Fruit fly (Drosophila melanogaster) whole organism, wandering third instar larva: ENCODE results near the gene CG17855.

ENCODE experiments used
- Abd-B ChIP-seq: fragments of >200 bp; optimal IDR thresholded peaks from 2 replicates; lab custom pipeline; 2017; ENCODE audit warnings: missing biosample characterization, missing genetic modification characterization
- CG32264 ChIP-seq: fragments of 200-800 bp; sonication (Bioruptor generic); optimal IDR thresholded peaks from 2 replicates; lab custom pipeline; 2016; ENCODE audit warnings: missing biosample characterization, missing genetic modification characterization
- CG9705 ChIP-seq: fragments of 200-800 bp; sonication (Bioruptor generic); optimal IDR thresholded peaks from 2 replicates; lab custom pipeline; 2018; ENCODE audit warnings: missing biosample characterization, mild to moderate bottlenecking, missing genetic modification characterization
- CrebA ChIP-seq: fragments of 200-800 bp; sonication (Bioruptor generic); optimal IDR thresholded peaks from 2 replicates; lab custom pipeline; 2016; ENCODE audit warnings: missing biosample characterization, mild to moderate bottlenecking, missing genetic modification characterization, borderline replicate concordance
- Dif ChIP-seq: fragments of 200-275, 200-300 bp; sonication (Bioruptor generic); optimal IDR thresholded peaks from 2 replicates; lab custom pipeline; 2018; ENCODE audit warnings: missing biosample characterization, missing genetic modification characterization; ENCODE audit not compliant: partially characterized antibody
- GATAd ChIP-seq: sonication (Bioruptor generic); optimal IDR thresholded peaks from 2 replicates; lab custom pipeline; 2016; ENCODE audit warnings: missing biosample characterization, missing genetic modification characterization
- Hr78 ChIP-seq: fragments of >200 bp; optimal IDR thresholded peaks from 2 replicates; lab custom pipeline; 2017; ENCODE audit warnings: missing biosample characterization, missing genetic modification characterization
- Hr83 ChIP-seq: fragments of 200-300 bp; sonication (Bioruptor generic); optimal IDR thresholded peaks from 2 replicates; lab custom pipeline; 2016; ENCODE audit warnings: missing biosample characterization, mild to moderate bottlenecking, missing genetic modification characterization, moderate library complexity; ENCODE audit not compliant: poor library complexity, severe bottlenecking
- Jra ChIP-seq: sonication (Bioruptor generic); optimal IDR thresholded peaks from 2 replicates; lab custom pipeline; 2016; ENCODE audit warnings: missing biosample characterization, missing genetic modification characterization
- Mio ChIP-seq: sonication (Bioruptor generic); optimal IDR thresholded peaks from 2 replicates; lab custom pipeline; 2016; ENCODE audit warnings: missing biosample characterization, missing genetic modification characterization
- Myc ChIP-seq: fragments of >200 bp; optimal IDR thresholded peaks from 2 replicates; lab custom pipeline; 2017
- N ChIP-seq: fragments of >200 bp; optimal IDR thresholded peaks from 2 replicates; lab custom pipeline; 2018; ENCODE audit warnings: missing biosample characterization, missing external identifiers, missing genetic modification characterization
- OdsH ChIP-seq: fragments of 200-800 bp; sonication (Bioruptor generic); optimal IDR thresholded peaks from 2 replicates; lab custom pipeline; 2016; ENCODE audit warnings: missing biosample characterization, mild to moderate bottlenecking, missing genetic modification characterization
- Rel ChIP-seq, 2 experiments: fragments of 200-800 bp; sonication (Bioruptor generic) in 1 of 2; optimal IDR thresholded peaks; 2 replicates in 1 of 2; 3 replicates in 1 of 2; lab custom pipeline; 2016 to 2019; ENCODE audit warnings: mild to moderate bottlenecking in 2 of 2, missing biosample characterization in 2 of 2, missing genetic modification characterization in 2 of 2, moderate library complexity in 1 of 2
- Sp1 ChIP-seq: fragments of 200-800 bp; sonication (Bioruptor generic); optimal IDR thresholded peaks from 3 replicates; lab custom pipeline; 2019; ENCODE audit warnings: missing biosample characterization, mild to moderate bottlenecking, missing genetic modification characterization, moderate library complexity
- Vsx2 ChIP-seq: fragments of 200-300, 225-300 bp; sonication (Bioruptor generic); optimal IDR thresholded peaks from 2 replicates; lab custom pipeline; 2018; ENCODE audit warnings: missing biosample characterization, missing genetic modification characterization; ENCODE audit not compliant: partially characterized antibody
- br ChIP-seq: fragments of 200-800 bp; sonication (Bioruptor generic); optimal IDR thresholded peaks from 2 replicates; lab custom pipeline; 2016; ENCODE audit warnings: missing biosample characterization, missing genetic modification characterization
- brk ChIP-seq: fragments of 200-800 bp; sonication (Bioruptor generic); optimal IDR thresholded peaks from 2 replicates; lab custom pipeline; 2016; ENCODE audit warnings: missing biosample characterization, mild to moderate bottlenecking, missing genetic modification characterization
- dl ChIP-seq, 2 experiments: fragments of 175-275, 200-275 bp in 1 of 2; fragments of 200-275 bp in 1 of 2; sonication (Bioruptor generic); optimal IDR thresholded peaks; lab custom pipeline; 2018; ENCODE audit warnings: mild to moderate bottlenecking in 2 of 2, missing biosample characterization in 2 of 2, missing genetic modification characterization in 2 of 2, moderate library complexity in 2 of 2; ENCODE audit not compliant: partially characterized antibody in 2 of 2, insufficient read depth in 1 of 2
- dmrt93B ChIP-seq: fragments of 200-800 bp; sonication (Bioruptor generic); optimal IDR thresholded peaks from 2 replicates; lab custom pipeline; 2018; ENCODE audit warnings: missing biosample characterization, mild to moderate bottlenecking, missing genetic modification characterization
- dsf ChIP-seq: sonication (Bioruptor generic); optimal IDR thresholded peaks from 2 replicates; lab custom pipeline; 2016; ENCODE audit warnings: missing biosample characterization, missing genetic modification characterization, borderline replicate concordance
- foxo ChIP-seq, 2 experiments: fragments of 200-800 bp; sonication (Bioruptor generic); optimal IDR thresholded peaks; 2 replicates in 1 of 2; 3 replicates in 1 of 2; lab custom pipeline; 2016 to 2017; ENCODE audit warnings: missing biosample characterization in 2 of 2, missing genetic modification characterization in 2 of 2
- psq ChIP-seq: fragments of 200-800 bp; sonication (Bioruptor generic); optimal IDR thresholded peaks from 3 replicates; lab custom pipeline; 2017; ENCODE audit warnings: missing biosample characterization, mild to moderate bottlenecking, missing genetic modification characterization, moderate library complexity
- rgr ChIP-seq: fragments of 200-800 bp; sonication (Bioruptor generic); optimal IDR thresholded peaks from 3 replicates; lab custom pipeline; 2016; ENCODE audit warnings: missing biosample characterization, mild to moderate bottlenecking, missing genetic modification characterization
- sage ChIP-seq: fragments of 200-800 bp; sonication (Bioruptor generic); optimal IDR thresholded peaks from 2 replicates; lab custom pipeline; 2016; ENCODE audit warnings: missing biosample characterization, mild to moderate bottlenecking, missing genetic modification characterization
- sv ChIP-seq: fragments of 200-800 bp; sonication (Bioruptor generic); optimal IDR thresholded peaks from 3 replicates; lab custom pipeline; 2016; ENCODE audit warnings: missing biosample characterization, missing genetic modification characterization
- tai ChIP-seq: sonication (Bioruptor generic); optimal IDR thresholded peaks from 2 replicates; lab custom pipeline; 2016; ENCODE audit warnings: missing biosample characterization, missing genetic modification characterization
- usp ChIP-seq: fragments of >200 bp; optimal IDR thresholded peaks from 2 replicates; lab custom pipeline; 2017; ENCODE audit warnings: missing biosample characterization, missing genetic modification characterization
- woc ChIP-seq: sonication (Bioruptor generic); optimal IDR thresholded peaks from 2 replicates; lab custom pipeline; 2016; ENCODE audit warnings: missing biosample characterization, mild to moderate bottlenecking, missing genetic modification characterization

The CG17855 gene

dm6 chr2L:9581582-9581981, 41.3 kb downstream of the CG17855 start, which contains the start of gene gcm:
Gene gcm, minus strand, starts transcription at chr2L:9581745.
- TF ChIP-seq GATAd = no peak
- peak in 1 of 2 experiments; percentile 42 for TF ChIP-seq dl (GFP tag; optimal IDR thresholded peaks at IDR 0.05; lab: Kevin White, UChicago; ENCODE audit: insufficient read depth in 1 of 2, partially characterized antibody in 2 of 2)
- peak; percentile 41 for TF ChIP-seq Vsx2 (GFP tag; lab: Kevin White, UChicago)
- no peak for TF ChIP-seq brk (GFP tag; lab: Kevin White, UChicago)
- TF ChIP-seq N (GFP tag; lab: Kevin White, UChicago) = no peak
- no peak for TF ChIP-seq dmrt93B
- no peak for TF ChIP-seq psq (GFP tag; lab: Kevin White, UChicago)
- TF ChIP-seq Rel (GFP tag; optimal IDR thresholded peaks at IDR 0.05; lab: Kevin White, UChicago) = no peak
- TF ChIP-seq Rel (tag; optimal IDR thresholded peaks at IDR 0.05; lab: Kevin White, UChicago) = no peak
- TF ChIP-seq Hr78 (GFP tag; lab: Kevin White, UChicago) = no peak
- no peak for TF ChIP-seq Jra (GFP tag; lab: Kevin White, UChicago)
- TF ChIP-seq CrebA (GFP tag; lab: Kevin White, UChicago) = no peak

dm6 chr2L:9584098-9584703, 43.9 kb downstream of the CG17855 start:
- TF ChIP-seq CG9705 (GFP tag; lab: Kevin White, UChicago) (no peak), dmrt93B (no peak), Mio (GFP tag; lab: Kevin White, UChicago) (no peak), tai (GFP tag; lab: Kevin White, UChicago) (no peak), CG32264 (no peak), brk (GFP tag; lab: Kevin White, UChicago) (no peak), Hr83 (no peak), N (GFP tag; lab: Kevin White, UChicago) (no peak), sage (no peak), psq (GFP tag; lab: Kevin White, UChicago) (no peak), Abd-B (no peak)

- no peak for TF ChIP-seq psq (GFP tag; lab: Kevin White, UChicago)
- TF ChIP-seq Mio (GFP tag; lab: Kevin White, UChicago) = no peak
- no peak for TF ChIP-seq GATAd
- no peak for TF ChIP-seq CG32264
- TF ChIP-seq Rel (GFP tag; optimal IDR thresholded peaks at IDR 0.05; lab: Kevin White, UChicago) = no peak
- TF ChIP-seq Rel (tag; optimal IDR thresholded peaks at IDR 0.05; lab: Kevin White, UChicago) = no peak
- no peak for TF ChIP-seq Sp1 (GFP tag; lab: Kevin White, UChicago)
- no peak for TF ChIP-seq sv (GFP tag; lab: Kevin White, UChicago)
- no peak for TF ChIP-seq Vsx2 (GFP tag; lab: Kevin White, UChicago)
- no peak for TF ChIP-seq N (GFP tag; lab: Kevin White, UChicago)
- no peak for TF ChIP-seq woc
- no peak for TF ChIP-seq CG9705 (GFP tag; lab: Kevin White, UChicago)
- TF ChIP-seq dsf = no peak
- no peak for TF ChIP-seq br (GFP tag; lab: Kevin White, UChicago)
- no peak for TF ChIP-seq Dif (GFP tag; lab: Kevin White, UChicago)
These were observed 45.6 kb downstream of the CG17855 start for dm6 chr2L:9585942-9586341.

- TF ChIP-seq woc (no peak), Vsx2 (GFP tag; lab: Kevin White, UChicago) (no peak)
These were observed 48.9 kb downstream of the CG17855 start, which contains the start of gene CG3841 for dm6 chr2L:9589176-9589575. Gene CG3841, plus strand, starts transcription at chr2L:9589476.

- no peak for TF ChIP-seq woc
- TF ChIP-seq Myc (lab: Kevin White, UChicago) = no peak
- TF ChIP-seq CG9705 (GFP tag; lab: Kevin White, UChicago) = no peak
- no peak for TF ChIP-seq Sp1 (GFP tag; lab: Kevin White, UChicago)
- TF ChIP-seq Rel (GFP tag; optimal IDR thresholded peaks at IDR 0.05; lab: Kevin White, UChicago) = no peak
- TF ChIP-seq Rel (tag; optimal IDR thresholded peaks at IDR 0.05; lab: Kevin White, UChicago) = no peak
- TF ChIP-seq Dif (GFP tag; lab: Kevin White, UChicago) = no peak
- TF ChIP-seq rgr (GFP tag; lab: Kevin White, UChicago) = no peak
- no peak for TF ChIP-seq usp (GFP tag; lab: Kevin White, UChicago)
- TF ChIP-seq psq (GFP tag; lab: Kevin White, UChicago) = no peak
- no peak for TF ChIP-seq foxo (GFP tag; optimal IDR thresholded peaks at IDR 0.05; lab: Kevin White, UChicago)
- no peak for TF ChIP-seq Hr78 (GFP tag; lab: Kevin White, UChicago)
- TF ChIP-seq OdsH (GFP tag; lab: Kevin White, UChicago) = no peak
These were observed 50.8 kb downstream of the CG17855 start for dm6 chr2L:9591146-9591545.
